Fruit fly (Drosophila melanogaster): ENCODE results near the gene Rsod.

Gene Rsod

DNA sequence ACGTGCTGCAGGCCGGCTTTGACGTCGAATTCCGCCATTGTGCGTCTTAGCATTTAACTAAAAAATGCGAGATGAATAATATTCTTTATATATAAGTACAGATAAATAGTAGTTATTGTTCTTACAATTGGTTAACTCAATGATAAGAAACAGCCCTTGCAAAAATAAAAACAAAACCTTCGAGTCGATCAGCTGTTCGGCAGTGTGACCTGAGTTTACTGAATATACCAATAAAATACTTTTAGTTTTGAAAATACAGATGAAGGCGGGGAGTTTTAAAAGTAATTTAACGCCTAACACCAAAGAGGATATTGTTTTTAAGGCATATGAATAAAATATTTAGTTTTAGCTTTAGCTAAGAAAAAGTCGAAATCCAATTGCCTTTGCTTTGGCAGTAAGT, 6.5 kb upstream of the Rsod start, which contains the start of the genes CG1983 and CG15530 (continued):
- TF ChIP-seq CG4707 (GFP tag; optimal IDR thresholded peaks at IDR 0.05) (no peak), dmrt99B (tag; optimal IDR thresholded peaks at IDR 0.05) (no peak), CG30020 (tag; optimal IDR thresholded peaks at IDR 0.05) (no peak), kay (GFP tag; optimal IDR thresholded peaks at IDR 0.05) (no peak), CG6254 (GFP tag; optimal IDR thresholded peaks at IDR 0.05) (no peak), fu2 (GFP tag; optimal IDR thresholded peaks at IDR 0.05) (no peak), CG12659 (GFP tag; optimal IDR thresholded peaks at IDR 0.05) (no peak), CG6765 (GFP tag; optimal IDR thresholded peaks at IDR 0.05) (no peak), CG4424 (GFP tag; optimal IDR thresholded peaks at IDR 0.05) (no peak), shn (GFP tag; optimal IDR thresholded peaks at IDR 0.05) (no peak), CG32532 (GFP tag; IDR thresholded peaks at IDR 0.05) (no peak), CG10366 (GFP tag; IDR thresholded peaks at IDR 0.05) (no peak), gfzf (GFP tag; optimal IDR thresholded peaks at IDR 0.05) (peak; percentile 47), HLH3B (GFP tag; IDR thresholded peaks at IDR 0.05) (no peak), CG2202 (tag; optimal IDR thresholded peaks at IDR 0.05) (no peak), bowl (GFP tag; IDR thresholded peaks at IDR 0.05) (no peak), hbn (GFP tag; IDR thresholded peaks at IDR 0.05; ENCODE audit: partially characterized antibody) (0 out of 2 replicates have a peak, but pooled peaks have one; percentile 27), CG8765 (GFP tag; IDR thresholded peaks at IDR 0.05) (no peak), stc (GFP tag; IDR thresholded peaks at IDR 0.05) (no peak), CG12071 (GFP tag; optimal IDR thresholded peaks at IDR 0.05) (no peak), CG4730 (GFP tag; IDR thresholded peaks at IDR 0.05) (no peak), CG9876 (GFP tag; optimal IDR thresholded peaks at IDR 0.05) (no peak), E2f2 (GFP tag; IDR thresholded peaks at IDR 0.05) (peak; percentile 89), Kr (GFP tag; optimal IDR thresholded peaks at IDR 0.05) (no peak), nau (GFP tag; optimal IDR thresholded peaks at IDR 0.05) (no peak), lola (GFP tag; optimal IDR thresholded peaks at IDR 0.05) (no peak), so (GFP tag; IDR thresholded peaks at IDR 0.05) (no peak), trem (tag; optimal IDR thresholded peaks at IDR 0.05) (peak; percentile 94), PHDP (tag; optimal IDR thresholded peaks at IDR 0.05) (no peak), hb (GFP tag; IDR thresholded peaks at IDR 0.05; ENCODE audit: partially characterized antibody) (no peak), CG7372 (GFP tag; IDR thresholded peaks at IDR 0.05) (no peak), cato (GFP tag; optimal IDR thresholded peaks at IDR 0.05; ENCODE audit: borderline replicate concordance) (no peak), ATbp (GFP tag; optimal IDR thresholded peaks at IDR 0.05) (no peak), CG4820 (GFP tag; optimal IDR thresholded peaks at IDR 0.05) (no peak), ac (GFP tag; optimal IDR thresholded peaks at IDR 0.05) (no peak), ERR (GFP tag; optimal IDR thresholded peaks at IDR 0.05) (no peak), CG3838 (GFP tag; optimal IDR thresholded peaks at IDR 0.05) (no peak), oc (tag; optimal IDR thresholded peaks at IDR 0.05) (no peak), CG10321 (GFP tag; IDR thresholded peaks at IDR 0.05) (no peak), Drgx (GFP tag; IDR thresholded peaks at IDR 0.05) (no peak), HmgZ (tag; optimal IDR thresholded peaks at IDR 0.05) (no peak), B-H1 (GFP tag; IDR thresholded peaks at IDR 0.05) (no peak), CG17186 (GFP tag; optimal IDR thresholded peaks at IDR 0.05) (no peak)

DNA sequence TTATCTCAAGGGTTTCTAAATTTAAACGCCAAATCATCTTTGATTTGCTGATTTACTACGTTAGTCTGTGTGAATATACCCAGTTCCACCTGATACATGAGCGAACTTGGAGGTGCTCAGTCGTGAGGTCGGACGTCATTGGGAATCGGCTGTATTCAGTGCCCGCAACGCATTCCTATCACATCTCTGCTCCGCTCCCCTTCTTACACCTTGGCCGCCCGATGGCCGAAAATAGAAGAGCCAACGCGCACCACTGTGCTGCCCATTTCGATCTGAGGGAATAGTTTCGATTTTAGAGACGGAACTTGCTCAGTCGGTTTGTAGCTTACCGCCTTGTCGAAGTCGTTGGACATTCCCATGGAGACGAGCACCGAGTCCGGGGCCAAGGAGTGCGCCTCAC, 5.3 kb upstream of the Rsod start:
- TF ChIP-seq CG8478 (optimal IDR thresholded peaks at IDR 0.05): no peak
- no peak for TF ChIP-seq CG15269 (tag; optimal IDR thresholded peaks at IDR 0.05)
- no peak for TF ChIP-seq CG14860 (GFP tag; IDR thresholded peaks at IDR 0.05; ENCODE audit: partially characterized antibody)
- no peak for TF ChIP-seq chn (GFP tag; optimal IDR thresholded peaks at IDR 0.05)
- TF ChIP-seq CG12769 (tag; optimal IDR thresholded peaks at IDR 0.05): peak; percentile 93
- TF ChIP-seq dm (GFP tag; optimal IDR thresholded peaks at IDR 0.05): no peak
- TF ChIP-seq zfh1 (GFP tag; IDR thresholded peaks at IDR 0.05): no peak
- TF ChIP-seq CG9215 (GFP tag; IDR thresholded peaks at IDR 0.05): no peak
- TF ChIP-seq CG17912 (GFP tag; optimal IDR thresholded peaks at IDR 0.05): no peak
- TF ChIP-seq Ssrp (tag; optimal IDR thresholded peaks at IDR 0.05): no peak
- TF ChIP-seq CG6791 (GFP tag; IDR thresholded peaks at IDR 0.05; ENCODE audit: partially characterized antibody): peak; percentile 36; the same call in 1 of the 3 replicates
- TF ChIP-seq D19A (tag; optimal IDR thresholded peaks at IDR 0.05): no peak

Measured in whole organism, embryonic.